Fruit fly (Drosophila melanogaster) whole organism, embryonic: ENCODE data around the gene Usp5.

Experiments used
- Abd-B ChIP-seq: fragments of 200-800 bp; sonication (Bioruptor generic); optimal IDR thresholded peaks from 2 replicates; lab custom pipeline; 2018; ENCODE audit warnings: missing biosample characterization, mild to moderate bottlenecking, missing genetic modification characterization, moderate library complexity
- B-H1 ChIP-seq: fragments of 200-800 bp; sonication (Bioruptor generic); IDR thresholded peaks from 3 replicates; pipeline ENCODE4 v1.3.6; 2022; ENCODE audit warnings: missing biosample characterization, missing genetic modification characterization
- CG10209 ChIP-seq: fragments of 200-800 bp; sonication (Bioruptor generic); optimal IDR thresholded peaks from 3 replicates; lab custom pipeline; 2017; ENCODE audit warnings: missing biosample characterization, mild to moderate bottlenecking, missing genetic modification characterization, missing genetic modification reagents
- CG12155 ChIP-seq: fragments of 200-800 bp; sonication (Bioruptor generic); optimal IDR thresholded peaks from 3 replicates; lab custom pipeline; 2016; ENCODE audit warnings: missing biosample characterization, missing genetic modification characterization
- CG1233 ChIP-seq: fragments of 200-800 bp; sonication (Bioruptor generic); optimal IDR thresholded peaks from 4 replicates; lab custom pipeline; 2018; ENCODE audit warnings: missing biosample characterization, mild to moderate bottlenecking, missing genetic modification characterization
- CG14710 ChIP-seq: fragments of 200-800 bp; sonication (Bioruptor generic); optimal IDR thresholded peaks from 3 replicates; lab custom pipeline; 2019; ENCODE audit warnings: missing biosample characterization, mild to moderate bottlenecking, missing genetic modification characterization, moderate library complexity
- CG1647 ChIP-seq: fragments of 200-800 bp; sonication (Bioruptor generic); optimal IDR thresholded peaks from 3 replicates; lab custom pipeline; 2016; ENCODE audit warnings: missing biosample characterization, missing genetic modification characterization
- CG16779 ChIP-seq: fragments of 200-800 bp; sonication (Bioruptor generic); IDR thresholded peaks from 2 replicates; pipeline ENCODE4 v1.3.6; 2022; ENCODE audit warnings: missing biosample characterization, missing genetic modification characterization
- CG17359 ChIP-seq: fragments of 200-800 bp; sonication (Bioruptor generic); optimal IDR thresholded peaks from 3 replicates; lab custom pipeline; 2018; ENCODE audit warnings: missing biosample characterization, mild to moderate bottlenecking, missing genetic modification characterization, moderate library complexity
- CG17912 ChIP-seq: fragments of 200-800 bp; sonication (Bioruptor generic); optimal IDR thresholded peaks from 2 replicates; lab custom pipeline; 2018; ENCODE audit warnings: missing biosample characterization, mild to moderate bottlenecking, missing genetic modification characterization
- CG18476 ChIP-seq: fragments of 200-800 bp; sonication (Bioruptor generic); optimal IDR thresholded peaks from 2 replicates; lab custom pipeline; 2016; ENCODE audit warnings: missing biosample characterization, mild to moderate bottlenecking, missing genetic modification characterization
- CG2120 ChIP-seq: fragments of 200-800 bp; sonication (Bioruptor generic); optimal IDR thresholded peaks from 3 replicates; lab custom pipeline; 2016; ENCODE audit warnings: missing biosample characterization, missing genetic modification characterization
- CG2202 ChIP-seq: fragments of 200-800 bp; sonication (Bioruptor generic); optimal IDR thresholded peaks from 2 replicates; lab custom pipeline; 2018; ENCODE audit warnings: missing biosample characterization, mild to moderate bottlenecking, missing genetic modification characterization
- CG4854 ChIP-seq: fragments of 200-800 bp; sonication (Bioruptor generic); optimal IDR thresholded peaks from 2 replicates; lab custom pipeline; 2016; ENCODE audit warnings: missing biosample characterization, missing genetic modification characterization, inconsistent platforms
- CG6175 ChIP-seq: fragments of 200-800 bp; sonication (Bioruptor generic); IDR thresholded peaks from 3 replicates; pipeline ENCODE4 v1.3.6; 2022; ENCODE audit warnings: missing biosample characterization, missing genetic modification characterization
- CG6654 ChIP-seq: fragments of 200-800 bp; sonication (Bioruptor generic); optimal IDR thresholded peaks from 2 replicates; lab custom pipeline; 2017; ENCODE audit warnings: missing biosample characterization, mild to moderate bottlenecking, missing genetic modification characterization
- CG7839 ChIP-seq: fragments of 200-800 bp; sonication (Bioruptor generic); optimal IDR thresholded peaks from 3 replicates; lab custom pipeline; 2018; ENCODE audit warnings: missing biosample characterization, mild to moderate bottlenecking, missing genetic modification characterization, moderate library complexity
- CG9727 ChIP-seq: fragments of 200-800 bp; sonication (Bioruptor generic); optimal IDR thresholded peaks from 3 replicates; lab custom pipeline; 2017; ENCODE audit warnings: missing biosample characterization, mild to moderate bottlenecking, missing genetic modification characterization
- CG9817 ChIP-seq: fragments of 200-800 bp; sonication (Bioruptor generic); optimal IDR thresholded peaks from 2 replicates; lab custom pipeline; 2018; ENCODE audit warnings: missing biosample characterization, mild to moderate bottlenecking, missing genetic modification characterization, moderate library complexity
- CHES-1-like ChIP-seq: fragments of 200-800 bp; sonication (Bioruptor generic); optimal IDR thresholded peaks from 2 replicates; lab custom pipeline; 2016; ENCODE audit warnings: missing biosample characterization, missing genetic modification characterization
- Dad ChIP-seq: fragments of 200-800 bp; sonication (Bioruptor generic); optimal IDR thresholded peaks from 3 replicates; lab custom pipeline; 2016; ENCODE audit warnings: missing biosample characterization, missing genetic modification characterization
- Dip2 ChIP-seq: fragments of 200-800 bp; sonication (Bioruptor generic); IDR thresholded peaks from 2 replicates; pipeline ENCODE4 v1.3.6; 2022; ENCODE audit warnings: missing biosample characterization, missing genetic modification characterization
- Mad ChIP-seq: fragments of 200-800 bp; sonication (Bioruptor generic); optimal IDR thresholded peaks from 2 replicates; lab custom pipeline; 2016; ENCODE audit warnings: missing biosample characterization, missing genetic modification characterization
- Neu2 ChIP-seq: fragments of 200-800 bp; sonication (Bioruptor generic); optimal IDR thresholded peaks from 3 replicates; lab custom pipeline; 2016; ENCODE audit warnings: missing biosample characterization, missing genetic modification characterization, borderline replicate concordance
- Poxn ChIP-seq: fragments of 200-800 bp; sonication (Bioruptor generic); IDR thresholded peaks from 2 replicates; pipeline ENCODE4 v1.3.6; 2022; ENCODE audit warnings: missing biosample characterization, missing genetic modification characterization
- Scr ChIP-seq: fragments of 200-800 bp; sonication (Bioruptor generic); IDR thresholded peaks from 2 replicates; pipeline ENCODE4 v1.3.6; 2022; ENCODE audit warnings: missing biosample characterization, missing genetic modification characterization; ENCODE audit not compliant: partially characterized antibody
- ab ChIP-seq: fragments of 200-800 bp; sonication (Bioruptor generic); optimal IDR thresholded peaks from 2 replicates; lab custom pipeline; 2016; ENCODE audit warnings: missing biosample characterization, missing genetic modification characterization
- ash1 ChIP-seq: fragments of 200-800 bp; sonication (Bioruptor generic); optimal IDR thresholded peaks from 2 replicates; lab custom pipeline; 2018; ENCODE audit warnings: missing biosample characterization, mild to moderate bottlenecking, missing genetic modification characterization
- bbx ChIP-seq: fragments of 200-800 bp; sonication (Bioruptor generic); IDR thresholded peaks from 2 replicates; pipeline ENCODE4 v1.3.6; 2022; ENCODE audit warnings: missing biosample characterization, missing genetic modification characterization; ENCODE audit not compliant: partially characterized antibody
- cad ChIP-seq: fragments of >200 bp; optimal IDR thresholded peaks from 2 replicates; lab custom pipeline; 2017; ENCODE audit warnings: missing biosample characterization, missing genetic modification characterization
- caup ChIP-seq: fragments of 200-800 bp; sonication (Bioruptor generic); optimal IDR thresholded peaks from 3 replicates; lab custom pipeline; 2017; ENCODE audit warnings: missing biosample characterization, mild to moderate bottlenecking, missing genetic modification characterization, moderate library complexity; ENCODE audit not compliant: severe bottlenecking
- chinmo ChIP-seq: fragments of 200-800 bp; sonication (Bioruptor generic); IDR thresholded peaks from 4 replicates; pipeline ENCODE4 v1.3.6; 2022; ENCODE audit warnings: missing biosample characterization, missing genetic modification characterization; ENCODE audit not compliant: partially characterized antibody
- da ChIP-seq: fragments of 200-800 bp; sonication (Bioruptor generic); optimal IDR thresholded peaks from 2 replicates; lab custom pipeline; 2016; ENCODE audit warnings: missing biosample characterization, missing genetic modification characterization
- disco-r ChIP-seq: fragments of 200-800 bp; sonication (Bioruptor generic); optimal IDR thresholded peaks from 2 replicates; lab custom pipeline; 2016; ENCODE audit warnings: missing biosample characterization, missing genetic modification characterization
- fd96Cb ChIP-seq: fragments of 200-800 bp; sonication (Bioruptor generic); optimal IDR thresholded peaks from 2 replicates; lab custom pipeline; 2018; ENCODE audit warnings: missing biosample characterization, mild to moderate bottlenecking, missing genetic modification characterization, moderate library complexity
- grau ChIP-seq: fragments of 200-800 bp; optimal IDR thresholded peaks from 3 replicates; lab custom pipeline; 2019; ENCODE audit warnings: missing biosample characterization, mild to moderate bottlenecking, missing genetic modification characterization, moderate library complexity
- grn ChIP-seq: fragments of 200-800 bp; sonication (Bioruptor generic); optimal IDR thresholded peaks from 3 replicates; lab custom pipeline; 2017; ENCODE audit warnings: missing biosample characterization, missing genetic modification characterization
- kah ChIP-seq: fragments of 200-800 bp; sonication (Bioruptor generic); optimal IDR thresholded peaks from 2 replicates; lab custom pipeline; 2018; ENCODE audit warnings: missing biosample characterization, mild to moderate bottlenecking, missing genetic modification characterization
- lilli ChIP-seq: fragments of 200-800 bp; sonication (Bioruptor generic); optimal IDR thresholded peaks from 3 replicates; lab custom pipeline; 2016; ENCODE audit warnings: missing biosample characterization, missing genetic modification characterization
- maf-S ChIP-seq: fragments of 200-800 bp; sonication (Bioruptor generic); optimal IDR thresholded peaks from 2 replicates; lab custom pipeline; 2016; ENCODE audit warnings: missing biosample characterization, missing genetic modification characterization
- pan ChIP-seq, 4 experiments: fragments of >200 bp in 3 of 4; fragments of 200-800 bp in 1 of 4; sonication (Bioruptor generic) in 1 of 4; optimal IDR thresholded peaks in 3 of 4; IDR thresholded peaks in 1 of 4; 2 replicates each; pipeline versions ENCODE4 v1.3.6 to Lab custom; 2017 to 2022; ENCODE audit warnings: missing biosample characterization in 2 of 4, missing genetic modification characterization in 2 of 4, mixed read lengths in 1 of 4
- peb ChIP-seq: fragments of 200-800 bp; sonication (Bioruptor generic); IDR thresholded peaks from 2 replicates; pipeline ENCODE4 v1.3.6; 2022; ENCODE audit warnings: missing biosample characterization, missing genetic modification characterization
- pnt ChIP-seq: fragments of 200-800 bp; sonication (Bioruptor generic); optimal IDR thresholded peaks from 3 replicates; lab custom pipeline; 2016; ENCODE audit warnings: missing biosample characterization, missing genetic modification characterization
- pum ChIP-seq: fragments of 200-800 bp; sonication (Bioruptor generic); optimal IDR thresholded peaks from 2 replicates; lab custom pipeline; 2016; ENCODE audit warnings: missing biosample characterization, missing genetic modification characterization
- pzg ChIP-seq: fragments of 200-800 bp; sonication (Bioruptor generic); optimal IDR thresholded peaks from 3 replicates; lab custom pipeline; 2018; ENCODE audit warnings: missing biosample characterization, mild to moderate bottlenecking, missing genetic modification characterization, moderate library complexity
- ro ChIP-seq: fragments of 200-800 bp; sonication (Bioruptor generic); IDR thresholded peaks from 2 replicates; pipeline ENCODE4 v1.3.6; 2022; ENCODE audit warnings: missing biosample characterization, missing genetic modification characterization
- sna ChIP-seq: fragments of 200-800 bp; sonication (Bioruptor generic); IDR thresholded peaks from 2 replicates; pipeline ENCODE4 v1.3.6; 2022; ENCODE audit warnings: missing biosample characterization, missing genetic modification characterization; ENCODE audit not compliant: partially characterized antibody
- tin ChIP-seq: fragments of 200-800 bp; sonication (Bioruptor generic); optimal IDR thresholded peaks from 3 replicates; lab custom pipeline; 2016; ENCODE audit warnings: missing biosample characterization, missing genetic modification characterization
- unc-4 ChIP-seq: fragments of 200-800 bp; sonication (Bioruptor generic); IDR thresholded peaks from 2 replicates; pipeline ENCODE4 v1.3.6; 2022; ENCODE audit warnings: missing biosample characterization, missing genetic modification characterization; ENCODE audit not compliant: partially characterized antibody
- yki ChIP-seq: fragments of >200 bp; optimal IDR thresholded peaks from 3 replicates; lab custom pipeline; 2018

Usp5 gene

DNA sequence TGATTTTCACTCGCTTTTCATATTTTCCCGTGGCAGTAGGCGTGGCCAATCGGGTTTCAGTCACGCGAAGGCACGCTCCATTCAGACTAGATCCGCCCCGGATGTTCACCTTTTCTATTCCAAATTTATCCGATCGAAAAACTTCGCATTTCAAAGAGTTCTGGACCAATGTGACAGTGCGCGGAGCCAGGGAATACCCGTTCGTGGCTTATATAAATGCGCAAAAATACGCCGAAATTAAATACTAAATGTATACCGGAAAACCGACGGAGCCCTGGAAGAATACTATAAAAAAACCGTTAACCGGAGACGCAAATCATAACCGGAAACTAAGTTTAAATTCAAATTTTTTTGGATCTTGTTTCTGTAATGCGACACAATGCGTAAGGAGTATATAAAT lies 20.6 kb downstream of the Usp5 start, which contains the start of gene promL (continued):
- TF ChIP-seq lilli (GFP tag; lab: Kevin White, UChicago): peak; percentile 47
- TF ChIP-seq CG14710 (tag; lab: Kevin White, UChicago): peak; percentile 75
- peak; percentile 18 for TF ChIP-seq CG4854 (GFP tag; lab: Kevin White, UChicago)
- TF ChIP-seq pan (optimal IDR thresholded peaks at IDR 0.05; lab: Kevin White, UChicago): no peak
- peak in 1 of 2 experiments; percentile 30 for TF ChIP-seq pan (GFP tag; optimal IDR thresholded peaks at IDR 0.05 in 1 of 2, IDR thresholded peaks at IDR 0.05 in 1 of 2)
- TF ChIP-seq Mad (GFP tag; lab: Kevin White, UChicago): peak; percentile 66
- TF ChIP-seq grn (GFP tag; lab: Kevin White, UChicago): peak; percentile 44
- TF ChIP-seq B-H1 (GFP tag; lab: Robert Waterston, UW): no peak
- peak; percentile 46 for TF ChIP-seq CG9817 (tag; lab: Kevin White, UChicago)
- TF ChIP-seq CG6654 (GFP tag; lab: Kevin White, UChicago): no peak
- TF ChIP-seq pnt (GFP tag; lab: Kevin White, UChicago): no peak
- no peak for TF ChIP-seq Poxn
- TF ChIP-seq grau (tag; lab: Kevin White, UChicago): peak; percentile 50
- no peak for TF ChIP-seq yki (lab: Kevin White, UChicago)
- peak; percentile 48 for TF ChIP-seq CG9727 (GFP tag; lab: Kevin White, UChicago)
- no peak for TF ChIP-seq CG12155 (GFP tag; lab: Kevin White, UChicago)
- TF ChIP-seq Scr (GFP tag; lab: Robert Waterston, UW): peak; percentile 17; the same call in 1 of the 2 replicates
- no peak for TF ChIP-seq CG1647 (GFP tag; lab: Kevin White, UChicago)
- no peak for TF ChIP-seq Neu2 (GFP tag; lab: Kevin White, UChicago)
- peak; percentile 53 for TF ChIP-seq CG1233 (GFP tag; lab: Kevin White, UChicago)
- peak; percentile 72 for TF ChIP-seq bbx (GFP tag; lab: Robert Waterston, UW)
- no peak for TF ChIP-seq da
- no peak for TF ChIP-seq CG6175
- peak; percentile 76 for TF ChIP-seq caup (GFP tag; lab: Kevin White, UChicago)
- peak; percentile 16 for TF ChIP-seq pum (GFP tag; lab: Kevin White, UChicago)
- peak; percentile 47 for TF ChIP-seq CG7839 (tag; lab: Kevin White, UChicago)
- peak; percentile 40 for TF ChIP-seq maf-S (GFP tag; lab: Kevin White, UChicago)
- peak; percentile 44 for TF ChIP-seq CG10209 (GFP tag; lab: Kevin White, UChicago)
- no peak for TF ChIP-seq peb (GFP tag; lab: Robert Waterston, UW)
- peak; percentile 14 for TF ChIP-seq CG2120 (GFP tag; lab: Kevin White, UChicago)
- TF ChIP-seq Dad (GFP tag; lab: Kevin White, UChicago): peak; percentile 13
- peak; percentile 32 for TF ChIP-seq ash1 (GFP tag; lab: Kevin White, UChicago)
- TF ChIP-seq sna (GFP tag; lab: Robert Waterston, UW): no peak
- peak; percentile 85 for TF ChIP-seq CG17912 (GFP tag; lab: Kevin White, UChicago)
- 0 out of 4 replicates have a peak, but pooled peaks have one; percentile 61 for TF ChIP-seq chinmo (GFP tag; lab: Robert Waterston, UW)
- TF ChIP-seq CG17359: peak; percentile 41
- no peak for TF ChIP-seq ab (GFP tag; lab: Kevin White, UChicago)
- peak; percentile 9 for TF ChIP-seq tin
- no peak for TF ChIP-seq unc-4
- no peak for TF ChIP-seq Dip2 (GFP tag; lab: Robert Waterston, UW)
- TF ChIP-seq ro: no peak
- TF ChIP-seq CG18476: no peak
- peak; percentile 95 for TF ChIP-seq pzg (GFP tag; lab: Kevin White, UChicago)
- no peak for TF ChIP-seq fd96Cb
- TF ChIP-seq CG16779 (GFP tag; lab: Robert Waterston, UW): no peak
- TF ChIP-seq cad (GFP tag; lab: Kevin White, UChicago): no peak
- no peak for TF ChIP-seq Abd-B (GFP tag; lab: Kevin White, UChicago)
- peak; percentile 61 for TF ChIP-seq CHES-1-like
- no peak for TF ChIP-seq kah (GFP tag; lab: Kevin White, UChicago)
- peak; percentile 2 for TF ChIP-seq CG2202 (tag; lab: Kevin White, UChicago)
- peak; percentile 32 for TF ChIP-seq disco-r (GFP tag; lab: Kevin White, UChicago)
